Worm (Caenorhabditis elegans) whole organism, early embryonic: ENCODE measurements around the gene W01D2.6.

ENCODE experiments used
- ama-1 ChIP-seq: fragments of 150-350 bp; optimal IDR thresholded peaks from 2 replicates; lab custom pipeline; 2014
- ceh-13 ChIP-seq: fragments of 200-800 bp; sonication (Bioruptor generic); optimal IDR thresholded peaks from 2 replicates; lab custom pipeline; 2018; ENCODE audit warnings: mild to moderate bottlenecking, missing genetic modification characterization, missing compliant biosample characterization
- ceh-36 ChIP-seq: sonication (generic microtip); optimal IDR thresholded peaks from 2 replicates; lab custom pipeline; 2016; ENCODE audit warnings: missing genetic modification characterization, inconsistent platforms, missing compliant biosample characterization
- ets-7 ChIP-seq: sonication (generic microtip); optimal IDR thresholded peaks from 2 replicates; lab custom pipeline; 2016; ENCODE audit warnings: missing genotype, missing genetic modification characterization, missing compliant biosample characterization
- flt-1 ChIP-seq: fragments of 200-800 bp; sonication (Bioruptor generic); IDR thresholded peaks from 2 replicates; pipeline ENCODE4 v1.3.6; 2022; ENCODE audit warnings: missing genetic modification characterization, missing compliant biosample characterization
- hmbx-1 ChIP-seq: sonication (generic microtip); optimal IDR thresholded peaks from 2 replicates; lab custom pipeline; 2016; ENCODE audit warnings: mild to moderate bottlenecking, missing genetic modification characterization, missing compliant biosample characterization
- hnd-1 ChIP-seq: sonication (generic microtip); optimal IDR thresholded peaks from 2 replicates; lab custom pipeline; 2016; ENCODE audit warnings: missing genetic modification characterization, missing compliant biosample characterization
- tra-4 ChIP-seq: sonication (generic microtip); optimal IDR thresholded peaks from 2 replicates; lab custom pipeline; 2017; ENCODE audit warnings: missing genetic modification characterization, missing compliant biosample characterization

DNA sequence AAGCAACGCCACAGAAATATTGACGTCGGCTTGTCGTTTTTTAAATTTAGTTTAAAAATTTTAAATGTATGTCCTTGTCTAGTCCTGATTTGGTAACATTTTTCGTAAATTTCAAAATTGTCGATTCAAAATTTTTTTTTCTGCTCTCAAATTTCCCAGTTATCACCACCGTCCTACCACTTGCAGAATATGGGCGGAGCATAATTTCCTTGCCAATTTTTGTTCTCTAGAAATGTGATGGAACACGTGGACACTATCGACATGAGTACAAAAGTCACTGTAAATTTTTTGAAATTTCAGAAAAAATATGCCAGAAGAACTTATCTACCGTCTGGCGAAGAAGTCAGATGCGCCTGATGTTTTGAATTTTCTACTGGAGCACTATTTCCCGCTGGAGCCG, 46.4 kb downstream of the W01D2.6 start, which contains the start of gene R05H10.7:
- TF ChIP-seq hnd-1 (tag; lab: Kevin White, UChicago) (no peak), tra-4 (tag; lab: Kevin White, UChicago) (no peak), ama-1 (lab: Kevin White, UChicago) (no peak), flt-1 (GFP tag; lab: Robert Waterston, UW) (no peak), ets-7 (no peak), ceh-13 (GFP tag; lab: Kevin White, UChicago) (no peak), hmbx-1 (tag; lab: Kevin White, UChicago) (no peak), ceh-36 (tag; lab: Kevin White, UChicago) (no peak)
